Fruit fly (Drosophila melanogaster) whole organism, pupa: ENCODE data around the gene CG5167.

ENCODE experiments used
- CG10348 ChIP-seq: fragments of 200-800 bp; sonication (Bioruptor generic); IDR thresholded peaks from 2 replicates; pipeline ENCODE4 v1.3.6; 2022; ENCODE audit warnings: missing biosample characterization, missing genetic modification characterization
- CG12605 ChIP-seq: fragments of 200-800 bp; sonication (Bioruptor generic); IDR thresholded peaks from 2 replicates; pipeline ENCODE4 v1.3.6; 2022; ENCODE audit warnings: missing biosample characterization, missing genetic modification characterization
- CG13204 ChIP-seq: fragments of 200-800 bp; sonication (Bioruptor generic); optimal IDR thresholded peaks from 2 replicates; lab custom pipeline; 2018; ENCODE audit warnings: missing biosample characterization, mild to moderate bottlenecking, missing genetic modification characterization, moderate library complexity
- CG14655 ChIP-seq: fragments of 200-800 bp; sonication (Bioruptor generic); optimal IDR thresholded peaks from 3 replicates; lab custom pipeline; 2017; ENCODE audit warnings: mild to moderate bottlenecking, missing biosample characterization, missing genetic modification reagents, missing genetic modification characterization
- CG15710 ChIP-seq: fragments of 200-800 bp; sonication (Bioruptor generic); optimal IDR thresholded peaks from 2 replicates; lab custom pipeline; 2018; ENCODE audit warnings: missing biosample characterization, mild to moderate bottlenecking, missing genetic modification characterization, moderate library complexity
- CG17806 ChIP-seq: fragments of 200-800 bp; sonication (Bioruptor generic); optimal IDR thresholded peaks from 2 replicates; lab custom pipeline; 2018; ENCODE audit warnings: missing biosample characterization, mild to moderate bottlenecking, missing genetic modification characterization, moderate library complexity
- CG32121 ChIP-seq: fragments of 200-800 bp; sonication (Bioruptor generic); IDR thresholded peaks from 2 replicates; pipeline ENCODE4 v1.3.6; 2022; ENCODE audit warnings: missing biosample characterization, missing genetic modification characterization
- CG34367 ChIP-seq: fragments of 200-800 bp; sonication (Bioruptor generic); optimal IDR thresholded peaks from 2 replicates; lab custom pipeline; 2018; ENCODE audit warnings: missing biosample characterization, mild to moderate bottlenecking, missing genetic modification characterization
- CG4496 ChIP-seq: fragments of 200-800 bp; sonication (Bioruptor generic); IDR thresholded peaks from 3 replicates; pipeline ENCODE4 v1.3.6; 2022; ENCODE audit warnings: missing biosample characterization, missing genetic modification characterization
- CG8159 ChIP-seq: fragments of 200-800 bp; sonication (Bioruptor generic); optimal IDR thresholded peaks from 3 replicates; lab custom pipeline; 2018; ENCODE audit warnings: missing biosample characterization, mild to moderate bottlenecking, missing genetic modification characterization, moderate library complexity
- CG8301 ChIP-seq: fragments of 200-800 bp; sonication (Bioruptor generic); optimal IDR thresholded peaks from 2 replicates; lab custom pipeline; 2018; ENCODE audit warnings: missing biosample characterization, mild to moderate bottlenecking, missing genetic modification characterization
- CG9948 ChIP-seq: fragments of 200-800 bp; sonication (Bioruptor generic); optimal IDR thresholded peaks from 2 replicates; lab custom pipeline; 2018; ENCODE audit warnings: missing biosample characterization, mild to moderate bottlenecking, missing genetic modification characterization, moderate library complexity
- D1 ChIP-seq: fragments of 200-800 bp; sonication (Bioruptor generic); optimal IDR thresholded peaks from 2 replicates; lab custom pipeline; 2018; ENCODE audit warnings: missing biosample characterization, mild to moderate bottlenecking, missing genetic modification characterization, moderate library complexity
- EcR ChIP-seq: fragments of 200-800 bp; sonication (Bioruptor generic); optimal IDR thresholded peaks from 3 replicates; lab custom pipeline; 2019; ENCODE audit warnings: missing biosample characterization, missing genetic modification characterization, mild to moderate bottlenecking, moderate library complexity, missing genetic modification reagents
- Ets98B ChIP-seq: fragments of 200-800 bp; sonication (Bioruptor generic); IDR thresholded peaks from 2 replicates; pipeline ENCODE4 v1.3.6; 2022; ENCODE audit warnings: missing biosample characterization, missing genetic modification characterization
- Pif1A ChIP-seq: fragments of 200-800 bp; sonication (Bioruptor generic); optimal IDR thresholded peaks from 3 replicates; lab custom pipeline; 2016; ENCODE audit warnings: missing biosample characterization, missing genetic modification characterization
- Pif1B ChIP-seq: fragments of 200-800 bp; sonication (Bioruptor generic); optimal IDR thresholded peaks from 3 replicates; lab custom pipeline; 2016; ENCODE audit warnings: missing biosample characterization, missing genetic modification characterization
- Snoo ChIP-seq: fragments of 200-800 bp; sonication (Bioruptor generic); optimal IDR thresholded peaks from 3 replicates; lab custom pipeline; 2017; ENCODE audit warnings: missing biosample characterization, mild to moderate bottlenecking, missing genetic modification characterization, inconsistent platforms
- fd96Ca ChIP-seq: fragments of 200-800 bp; sonication (Bioruptor generic); IDR thresholded peaks from 3 replicates; pipeline ENCODE4 v1.3.6; 2022; ENCODE audit warnings: missing biosample characterization, missing genetic modification characterization
- gl ChIP-seq: fragments of 200-800 bp; sonication (Bioruptor generic); optimal IDR thresholded peaks from 2 replicates; lab custom pipeline; 2018; ENCODE audit warnings: missing biosample characterization, mild to moderate bottlenecking, missing genetic modification characterization
- rn ChIP-seq: fragments of 200-800 bp; sonication (Bioruptor generic); IDR thresholded peaks from 2 replicates; pipeline ENCODE4 v1.3.6; 2022; ENCODE audit warnings: missing biosample characterization, missing genetic modification characterization

The CG5167 gene

dm6 chr3R:12365264-12365840 is 41.0 kb upstream of the CG5167 start, which contains the start of gene GstD10:
TSS of gene GstD10 (minus strand) at chr3R:12365735.
- TF ChIP-seq CG34367 (tag; lab: Kevin White, UChicago), result no peak
- TF ChIP-seq CG12605 (GFP tag; lab: Robert Waterston, UW), result no peak
- no peak for TF ChIP-seq Snoo (tag; lab: Kevin White, UChicago)
- TF ChIP-seq CG8159 (tag; lab: Kevin White, UChicago), result no peak
- TF ChIP-seq CG8301, result no peak
- no peak for TF ChIP-seq CG9948
- no peak for TF ChIP-seq CG17806 (tag; lab: Kevin White, UChicago)
- no peak for TF ChIP-seq CG32121 (GFP tag; lab: Robert Waterston, UW)
- no peak for TF ChIP-seq Pif1A (GFP tag; lab: Kevin White, UChicago)
- TF ChIP-seq fd96Ca, result no peak
- no peak for TF ChIP-seq rn
- no peak for TF ChIP-seq CG15710 (tag; lab: Kevin White, UChicago)

dm6 chr3R:12365887-12366286 is 40.4 kb upstream of the CG5167 start:
- TF ChIP-seq CG13204 (GFP tag; lab: Kevin White, UChicago) (no peak), EcR (no peak), Pif1A (GFP tag; lab: Kevin White, UChicago) (no peak)
- TF ChIP-seq, all 21 proteins: peak for 0

dm6 chr3R:12367464-12367863 is 38.9 kb upstream of the CG5167 start, which contains the start of gene GstD9:
TSS of gene GstD9 (minus strand) at chr3R:12367564.
- TF ChIP-seq CG9948 (no peak), Ets98B (GFP tag; lab: Robert Waterston, UW) (no peak), CG12605 (GFP tag; lab: Robert Waterston, UW) (no peak), Snoo (tag; lab: Kevin White, UChicago) (no peak), fd96Ca (no peak), rn (no peak), CG4496 (GFP tag; lab: Robert Waterston, UW) (no peak), Pif1A (GFP tag; lab: Kevin White, UChicago) (no peak), CG15710 (tag; lab: Kevin White, UChicago) (no peak), CG32121 (GFP tag; lab: Robert Waterston, UW) (no peak), CG13204 (GFP tag; lab: Kevin White, UChicago) (no peak), D1 (tag; lab: Kevin White, UChicago) (no peak), EcR (no peak), Pif1B (GFP tag; lab: Kevin White, UChicago) (no peak), CG34367 (tag; lab: Kevin White, UChicago) (no peak), CG8159 (tag; lab: Kevin White, UChicago) (no peak), gl (tag; lab: Kevin White, UChicago) (no peak), CG17806 (tag; lab: Kevin White, UChicago) (no peak), CG14655 (no peak), CG8301 (no peak)

dm6 chr3R:12369135-12369792 is 37.1 kb upstream of the CG5167 start, which contains the start of gene GstD1:
TSS of gene GstD1 (minus strand) at chr3R:12369268.
- TF ChIP-seq CG13204 (GFP tag; lab: Kevin White, UChicago) (no peak), CG8159 (tag; lab: Kevin White, UChicago) (peak; percentile 47), CG14655 (peak; percentile 86), gl (tag; lab: Kevin White, UChicago) (no peak), CG34367 (tag; lab: Kevin White, UChicago) (peak; percentile 17), CG9948 (peak; percentile 72), CG32121 (GFP tag; lab: Robert Waterston, UW) (peak; percentile 92), fd96Ca (peak; percentile 89; the same call in 2 of the 3 replicates), CG12605 (GFP tag; lab: Robert Waterston, UW) (peak; percentile 75), D1 (tag; lab: Kevin White, UChicago) (no peak), rn (no peak), Snoo (tag; lab: Kevin White, UChicago) (peak; percentile 14), CG17806 (tag; lab: Kevin White, UChicago) (peak; percentile 39), CG10348 (peak; percentile 30), CG8301 (peak; percentile 88), Pif1B (GFP tag; lab: Kevin White, UChicago) (peak; percentile 38), CG15710 (tag; lab: Kevin White, UChicago) (peak; percentile 24), CG4496 (GFP tag; lab: Robert Waterston, UW) (peak; percentile 74), Pif1A (GFP tag; lab: Kevin White, UChicago) (peak; percentile 53), Ets98B (GFP tag; lab: Robert Waterston, UW) (peak; percentile 90), EcR (peak; percentile 48)

dm6 chr3R:12369793-12370642 is 36.3 kb upstream of the CG5167 start:
- TF ChIP-seq fd96Ca (no peak), CG15710 (tag; lab: Kevin White, UChicago) (no peak), CG32121 (GFP tag; lab: Robert Waterston, UW) (no peak), EcR (no peak), CG8159 (tag; lab: Kevin White, UChicago) (no peak), Pif1B (GFP tag; lab: Kevin White, UChicago) (no peak), CG8301 (no peak)
